Fruit fly (Drosophila melanogaster) whole organism, prepupa: Measurements from ENCODE around the gene MFS9.
A peak's percentile ranks its signal among the peaks of the same experiment; 100 is the strongest.

Source experiments
- CG6808 ChIP-seq: fragments of 200-800 bp; sonication (Bioruptor generic); optimal IDR thresholded peaks from 3 replicates; lab custom pipeline; 2017; ENCODE audit warnings: missing biosample characterization, missing genetic modification characterization, mild to moderate bottlenecking, moderate library complexity, missing genetic modification reagents
- dsx ChIP-seq: fragments of 200-800 bp; optimal IDR thresholded peaks from 3 replicates; lab custom pipeline; 2019; ENCODE audit warnings: missing biosample characterization, mild to moderate bottlenecking, missing genetic modification characterization, moderate library complexity; ENCODE audit not compliant: poor library complexity, severe bottlenecking
- spab ChIP-seq: fragments of 200-800 bp; sonication (Bioruptor generic); optimal IDR thresholded peaks from 2 replicates; lab custom pipeline; 2017; ENCODE audit warnings: missing biosample characterization, mild to moderate bottlenecking, missing genetic modification characterization, missing genetic modification reagents

DNA sequence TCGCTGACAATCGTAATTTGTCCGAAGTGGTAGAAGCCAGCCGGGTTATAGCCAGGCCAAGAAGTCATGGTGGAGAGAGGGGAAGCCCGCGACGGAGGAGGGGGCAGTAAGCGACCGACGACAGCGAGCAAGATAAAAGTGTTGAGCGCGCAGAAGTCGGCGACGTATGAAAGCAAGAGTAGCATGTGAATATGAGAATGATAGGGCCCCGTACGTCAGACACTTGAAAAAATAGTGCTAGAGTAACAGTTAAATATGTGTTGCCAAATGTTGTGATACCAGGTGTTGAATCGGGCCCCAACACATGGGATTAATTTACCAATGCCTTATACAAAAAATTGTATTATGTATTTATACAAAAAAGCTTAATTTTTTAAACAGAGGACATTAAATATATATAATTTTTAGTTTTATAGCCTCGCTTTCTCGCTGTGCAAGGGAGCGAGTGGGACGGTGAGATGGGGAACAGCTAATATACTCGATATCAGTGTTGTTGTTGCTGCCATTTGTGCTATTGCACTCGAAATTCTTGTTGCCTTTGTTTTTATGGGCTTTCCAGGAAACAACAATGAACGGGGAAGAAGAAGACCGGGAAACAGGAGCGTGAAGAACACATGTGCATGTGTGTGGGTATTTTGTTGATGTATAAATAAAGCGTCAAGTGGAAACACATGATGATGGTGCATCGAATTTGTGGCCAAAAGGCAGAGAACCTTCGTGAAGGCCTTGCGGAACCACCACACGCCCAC, 37.8 kb upstream of the MFS9 start:
- peak; percentile 85 for TF ChIP-seq CG6808 (GFP tag; lab: Kevin White, UChicago)
- TF ChIP-seq dsx (GFP tag; lab: Kevin White, UChicago): peak; percentile 84
- TF ChIP-seq spab: peak; percentile 78
